Fruit fly (Drosophila melanogaster): ENCODE data around the gene CG15059.
A peak's percentile ranks its signal among the peaks of the same experiment; 100 is the strongest.

The CG15059 gene

DNA sequence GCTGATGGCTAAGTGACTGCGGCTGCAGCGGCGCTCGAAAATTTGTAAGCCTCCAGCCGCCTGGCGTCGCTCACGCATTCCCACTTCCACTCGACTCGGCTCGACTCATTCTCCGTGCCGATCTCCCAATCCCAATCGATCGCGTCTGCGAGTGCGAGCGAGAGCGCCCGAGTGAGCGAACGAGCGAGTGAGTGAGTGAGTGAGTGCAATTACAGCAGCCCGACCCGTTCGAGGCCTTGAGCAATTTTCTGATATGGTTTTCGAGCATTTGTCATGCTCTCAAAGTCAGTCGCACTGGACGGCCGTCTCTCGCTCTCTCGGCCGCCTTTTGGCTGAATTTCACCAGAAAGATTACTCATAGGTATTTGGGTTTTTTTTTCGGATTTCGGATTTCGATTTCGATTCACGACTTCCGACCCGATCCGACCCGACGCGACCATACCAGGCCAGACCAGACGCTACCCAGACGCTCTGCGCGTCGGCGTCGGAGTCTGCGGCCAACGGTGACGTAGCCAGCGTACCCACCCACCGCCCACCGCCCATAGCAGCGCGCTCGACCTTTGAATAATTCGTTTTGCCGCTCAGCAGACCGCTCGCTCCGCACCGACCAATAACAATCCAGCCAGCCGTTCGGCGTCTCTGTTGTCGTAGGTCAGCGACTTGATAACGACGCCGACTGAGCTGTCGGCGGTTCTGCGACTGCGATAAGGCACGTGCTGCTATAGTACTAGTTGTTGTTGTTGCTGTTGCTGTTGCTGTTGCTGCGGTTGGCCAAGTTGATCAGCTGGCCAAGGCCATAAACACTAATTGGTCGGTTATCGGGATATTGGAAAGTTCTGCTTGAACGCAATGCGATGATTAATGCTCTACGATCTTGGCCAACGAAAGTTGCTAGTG, 15.7 kb downstream of the CG15059 start:
- peak; percentile 39 for TF ChIP-seq exex (tag; optimal IDR thresholded peaks at IDR 0.05)
- TF ChIP-seq Opbp (GFP tag; IDR thresholded peaks at IDR 0.05; ENCODE audit: partially characterized antibody): peak; percentile 50; the same call in 1 of the 3 replicates
- TF ChIP-seq tll (GFP tag; optimal IDR thresholded peaks at IDR 0.05): peak in 1 of 2 experiments; percentile 49
- TF ChIP-seq CG12769 (tag; optimal IDR thresholded peaks at IDR 0.05): peak; percentile 6
- TF ChIP-seq Bgb (GFP tag; IDR thresholded peaks at IDR 0.05; ENCODE audit: partially characterized antibody): no peak; the same call in 1 of the 2 replicates
- TF ChIP-seq CG10565 (GFP tag; optimal IDR thresholded peaks at IDR 0.05): no peak
- TF ChIP-seq mld (GFP tag; IDR thresholded peaks at IDR 0.05; ENCODE audit: partially characterized antibody): 0 out of 3 replicates have a peak, but pooled peaks have one; percentile 36
- TF ChIP-seq Stat92E (GFP tag; optimal IDR thresholded peaks at IDR 0.05): peak in 1 of 3 experiments; percentile 30
- TF ChIP-seq croc (GFP tag; conservative IDR thresholded peaks at IDR 0.05): no peak
- peak; percentile 7 for TF ChIP-seq jing (GFP tag; optimal IDR thresholded peaks at IDR 0.05)
- no peak for TF ChIP-seq hkb (optimal IDR thresholded peaks at IDR 0.05)
- no peak for TF ChIP-seq hkb (GFP tag; IDR thresholded peaks at IDR 0.05)
- 0 out of 2 replicates have a peak, but pooled peaks have one; percentile 21 for TF ChIP-seq chm (GFP tag; IDR thresholded peaks at IDR 0.05)
- TF ChIP-seq Sry-δ (GFP tag; optimal IDR thresholded peaks at IDR 0.05): no peak
- no peak for TF ChIP-seq CG42726 (GFP tag; IDR thresholded peaks at IDR 0.05; ENCODE audit: partially characterized antibody)
- TF ChIP-seq shn (GFP tag; optimal IDR thresholded peaks at IDR 0.05): peak; percentile 8
- TF ChIP-seq E2f2 (GFP tag; IDR thresholded peaks at IDR 0.05): no peak
- TF ChIP-seq Dip3 (GFP tag; optimal IDR thresholded peaks at IDR 0.05): no peak
- no peak for TF ChIP-seq CG2120 (GFP tag; optimal IDR thresholded peaks at IDR 0.05)
- TF ChIP-seq CG12942 (GFP tag; optimal IDR thresholded peaks at IDR 0.05): no peak
- TF ChIP-seq CG17912 (GFP tag; optimal IDR thresholded peaks at IDR 0.05): no peak
- peak; percentile 64 for TF ChIP-seq CG10543 (GFP tag; optimal IDR thresholded peaks at IDR 0.05)
- peak; percentile 37 for TF ChIP-seq CTCF (GFP tag; optimal IDR thresholded peaks at IDR 0.05)
- peak; percentile 19 for TF ChIP-seq kni (GFP tag; optimal IDR thresholded peaks at IDR 0.05)
- TF ChIP-seq Nf-YC (tag; optimal IDR thresholded peaks at IDR 0.05): peak; percentile 92
- TF ChIP-seq wdn (GFP tag; IDR thresholded peaks at IDR 0.05): no peak
- TF ChIP-seq CG1792 (GFP tag; optimal IDR thresholded peaks at IDR 0.05): no peak
- no peak for TF ChIP-seq CG10267 (tag; optimal IDR thresholded peaks at IDR 0.05)
- no peak for TF ChIP-seq CG4854 (GFP tag; optimal IDR thresholded peaks at IDR 0.05)
- no peak for TF ChIP-seq CG15073 (GFP tag; optimal IDR thresholded peaks at IDR 0.05)
- TF ChIP-seq z (GFP tag; IDR thresholded peaks at IDR 0.05): peak; percentile 100
- peak; percentile 7 for TF ChIP-seq grn (GFP tag; optimal IDR thresholded peaks at IDR 0.05)
- TF ChIP-seq Lim3 (GFP tag; IDR thresholded peaks at IDR 0.05): no peak
- no peak for TF ChIP-seq Side (GFP tag; optimal IDR thresholded peaks at IDR 0.05)
- no peak for TF ChIP-seq vnd (GFP tag; IDR thresholded peaks at IDR 0.05; ENCODE audit: partially characterized antibody)
- TF ChIP-seq pfk (GFP tag; optimal IDR thresholded peaks at IDR 0.05): no peak
- peak in 1 of 2 experiments; percentile 74 for TF ChIP-seq Hr78 (GFP tag; optimal IDR thresholded peaks at IDR 0.05)
- TF ChIP-seq gsb-n (tag; optimal IDR thresholded peaks at IDR 0.05): no peak
- no peak for TF ChIP-seq peb (GFP tag; IDR thresholded peaks at IDR 0.05)
- TF ChIP-seq amos (GFP tag; IDR thresholded peaks at IDR 0.05; ENCODE audit: partially characterized antibody): peak; percentile 35; the same call in 1 of the 2 replicates
- TF ChIP-seq HLH3B (GFP tag; IDR thresholded peaks at IDR 0.05): no peak
- no peak for TF ChIP-seq ash1 (GFP tag; optimal IDR thresholded peaks at IDR 0.05)
- no peak for TF ChIP-seq trh (GFP tag; optimal IDR thresholded peaks at IDR 0.05)
- no peak for TF ChIP-seq ac (GFP tag; optimal IDR thresholded peaks at IDR 0.05)
- TF ChIP-seq Trl (optimal IDR thresholded peaks at IDR 0.05): peak; percentile 57 to 67
- no peak for TF ChIP-seq Trl (GFP tag; optimal IDR thresholded peaks at IDR 0.05)
- TF ChIP-seq schlank (tag; optimal IDR thresholded peaks at IDR 0.05): no peak
- no peak for TF ChIP-seq YL-1 (GFP tag; optimal IDR thresholded peaks at IDR 0.05)

Measured in whole organism, embryonic.